Worm (Caenorhabditis elegans) whole organism, L2 larva: ENCODE results near the gene W06F12.2.

Source experiments
- egl-27 ChIP-seq: sonication (generic microtip); optimal IDR thresholded peaks from 3 replicates; lab custom pipeline; 2017; ENCODE audit warnings: missing biosample characterization, missing genetic modification reagents, missing genetic modification characterization
- elt-3 ChIP-seq: sonication (generic microtip); optimal IDR thresholded peaks from 2 replicates; lab custom pipeline; 2017; ENCODE audit warnings: missing biosample characterization, missing genetic modification characterization
- fos-1 ChIP-seq: fragments of 150-350 bp; optimal IDR thresholded peaks from 2 replicates; lab custom pipeline; 2014; ENCODE audit warnings: missing biosample characterization, missing genetic modification characterization
- mdl-1 ChIP-seq, 2 experiments: fragments of 150-350 bp in 1 of 2; sonication (generic microtip) in 1 of 2; optimal IDR thresholded peaks; 2 replicates each; lab custom pipeline; 2017; ENCODE audit warnings: missing biosample characterization in 2 of 2, missing genetic modification characterization in 2 of 2
- unc-39 ChIP-seq: fragments of 150-350 bp; optimal IDR thresholded peaks from 2 replicates; lab custom pipeline; 2014; ENCODE audit warnings: missing biosample characterization, missing genetic modification characterization
- ztf-11 ChIP-seq: sonication (generic microtip); optimal IDR thresholded peaks from 2 replicates; lab custom pipeline; 2017; ENCODE audit warnings: missing biosample characterization, missing genetic modification characterization

- no peak for TF ChIP-seq unc-39 (tag; lab: Kevin White, UChicago)
- no peak for TF ChIP-seq egl-27
- no peak for TF ChIP-seq fos-1 (tag; lab: Kevin White, UChicago)
- no peak for TF ChIP-seq mdl-1 (tag; optimal IDR thresholded peaks at IDR 0.05; lab: Kevin White, UChicago)
- no peak for TF ChIP-seq ztf-11 (tag; lab: Kevin White, UChicago)
- TF ChIP-seq elt-3 (tag; lab: Kevin White, UChicago), result no peak
These were observed 11.2 kb downstream of the W06F12.2 start for ce11 chrIII:13720190-13720741.
